Worm (Caenorhabditis elegans): Measurements from ENCODE around the gene C06G4.4.
A peak's percentile ranks its signal among the peaks of the same experiment; 100 is the strongest.

C06G4.4 gene

DNA sequence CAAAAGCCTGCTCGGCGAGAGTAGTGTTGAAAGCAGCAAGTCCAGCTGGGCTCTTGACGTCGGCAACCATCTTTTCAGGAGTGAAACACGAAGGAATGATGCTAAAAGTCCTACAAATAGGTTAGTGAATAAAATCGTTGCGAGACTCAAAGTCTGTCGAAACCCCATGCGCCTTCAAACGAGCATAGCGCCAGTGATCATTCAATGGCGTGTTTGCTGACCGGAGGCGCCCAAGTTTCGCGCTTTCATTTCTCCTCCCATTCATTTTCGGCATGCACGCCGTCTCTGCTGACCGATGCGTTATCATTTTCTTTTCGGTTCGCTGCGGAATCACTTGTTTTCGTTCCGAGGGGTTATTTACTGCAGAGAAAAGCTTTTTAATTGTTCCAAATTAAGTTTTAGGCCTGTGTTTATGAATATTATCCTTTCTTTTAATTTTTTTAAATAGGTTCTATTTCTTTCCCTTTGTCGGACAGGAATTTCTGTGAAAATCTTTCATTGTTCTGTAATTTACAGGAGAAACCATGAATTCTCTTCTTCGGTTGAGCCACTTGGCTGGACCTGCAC is 4.3 kb downstream of the C06G4.4 start, which contains the start of the genes eef-1B.1 and aco-2 (continued):
- TF ChIP-seq fos-1 (tag; optimal IDR thresholded peaks at IDR 0.05) (peak; percentile 81), ztf-11 (tag; optimal IDR thresholded peaks at IDR 0.05) (peak in 1 of 2 experiments; percentile 70), sox-4 (tag; optimal IDR thresholded peaks at IDR 0.05) (peak; percentile 70), aha-1 (tag; optimal IDR thresholded peaks at IDR 0.05) (peak; percentile 62), nhr-11 (tag; optimal IDR thresholded peaks at IDR 0.05) (peak; percentile 43), snpc-4 (tag; optimal IDR thresholded peaks at IDR 0.05) (peak; percentile 85), unc-30 (tag; optimal IDR thresholded peaks at IDR 0.05) (no peak), mdl-1 (tag; optimal IDR thresholded peaks at IDR 0.05) (peak in 1 of 2 experiments; percentile 93), mab-9 (GFP tag; IDR thresholded peaks at IDR 0.05) (peak; percentile 90), Y116A8C.19 (tag; optimal IDR thresholded peaks at IDR 0.05; ENCODE audit: borderline replicate concordance) (no peak), nhr-47 (tag; optimal IDR thresholded peaks at IDR 0.05) (peak; percentile 96), fkh-4 (tag; optimal IDR thresholded peaks at IDR 0.05; ENCODE audit: borderline replicate concordance) (peak; percentile 26), nhr-90 (tag; optimal IDR thresholded peaks at IDR 0.05; ENCODE audit: poor library complexity) (peak; percentile 95), elt-2 (tag; optimal IDR thresholded peaks at IDR 0.05) (peak; percentile 74), tlp-1 (tag; optimal IDR thresholded peaks at IDR 0.05) (no peak), aly-2 (tag; optimal IDR thresholded peaks at IDR 0.05) (peak; percentile 38), irx-1 (tag; optimal IDR thresholded peaks at IDR 0.05) (peak; percentile 78), mep-1 (tag; optimal IDR thresholded peaks at IDR 0.05) (peak; percentile 91), zag-1 (tag; optimal IDR thresholded peaks at IDR 0.05) (peak; percentile 2), ama-1 (optimal IDR thresholded peaks at IDR 0.05) (peak; percentile 53), ceh-63 (GFP tag; optimal IDR thresholded peaks at IDR 0.05) (no peak), pqm-1 (tag; optimal IDR thresholded peaks at IDR 0.05) (no peak), efl-3 (GFP tag; optimal IDR thresholded peaks at IDR 0.05) (no peak), elt-3 (tag; optimal IDR thresholded peaks at IDR 0.05) (peak in 5 of 6 experiments; percentile 53 to 97 (median 75)), tbx-2 (tag; optimal IDR thresholded peaks at IDR 0.05) (peak; percentile 95), pag-3 (tag; optimal IDR thresholded peaks at IDR 0.05; ENCODE audit: borderline replicate concordance, insufficient read depth) (no peak), skn-1 (tag; optimal IDR thresholded peaks at IDR 0.05) (peak; percentile 90), lsy-2 (tag; optimal IDR thresholded peaks at IDR 0.05) (peak; percentile 94 to 96), unc-62 (GFP tag; optimal IDR thresholded peaks at IDR 0.05) (no peak), lin-39 (tag; optimal IDR thresholded peaks at IDR 0.05) (peak; percentile 69), isw-1 (GFP tag; IDR thresholded peaks at IDR 0.05) (peak; percentile 89), dsc-1 (tag; optimal IDR thresholded peaks at IDR 0.05) (peak; percentile 98), swsn-7 (tag; optimal IDR thresholded peaks at IDR 0.05) (peak; percentile 95), snu-23 (GFP tag; optimal IDR thresholded peaks at IDR 0.05) (peak; percentile 97), F16B12.6 (tag; optimal IDR thresholded peaks at IDR 0.05) (peak; percentile 73), C34B4.2 (tag; optimal IDR thresholded peaks at IDR 0.05) (no peak), hlh-17 (GFP tag; optimal IDR thresholded peaks at IDR 0.05; ENCODE audit: borderline replicate concordance) (no peak), ceh-90 (tag; optimal IDR thresholded peaks at IDR 0.05) (no peak), nhr-19 (GFP tag; conservative IDR thresholded peaks at IDR 0.05) (peak; percentile 96), ceh-82 (tag; optimal IDR thresholded peaks at IDR 0.05) (peak; percentile 88 to 95 (median 91)), nhr-28 (tag; optimal IDR thresholded peaks at IDR 0.05) (no peak), mef-2 (tag; optimal IDR thresholded peaks at IDR 0.05) (peak; percentile 33), vab-15 (tag; optimal IDR thresholded peaks at IDR 0.05) (peak; percentile 33), nhr-84 (tag; optimal IDR thresholded peaks at IDR 0.05) (no peak)

Data from whole organism, L1 larva.